Fruit fly (Drosophila melanogaster): ENCODE data around the gene jvl.

The jvl gene

DNA sequence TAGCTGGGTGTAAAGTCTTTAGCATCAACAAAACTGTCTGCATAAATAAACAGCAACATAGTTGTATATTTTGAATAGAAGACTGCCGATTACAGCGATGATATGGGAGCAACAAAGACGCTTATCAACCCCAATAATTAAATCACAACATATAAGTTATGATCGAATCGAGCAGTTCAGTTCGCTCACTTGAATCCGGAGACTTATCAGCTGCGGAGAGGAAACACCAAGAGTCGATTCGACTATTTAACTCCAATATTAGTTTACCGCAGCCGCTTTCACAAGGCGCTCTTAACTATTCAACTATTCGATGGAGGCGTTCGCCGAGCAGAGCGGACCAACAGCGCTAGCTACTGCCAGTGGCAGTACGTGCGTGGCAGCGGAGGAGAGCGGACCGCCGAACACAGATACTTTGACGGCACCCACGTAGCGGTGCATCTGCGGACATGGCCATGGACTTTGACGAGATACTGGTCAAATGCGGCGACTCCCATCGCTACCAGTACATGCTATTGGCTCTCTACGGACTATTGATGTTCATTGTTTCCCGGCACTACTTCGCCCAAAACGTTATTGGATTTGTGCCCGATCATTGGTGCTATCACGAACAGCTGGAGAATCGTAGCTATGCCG lies 57.4 kb downstream of the jvl start, which contains the start of gene CG14856 (continued):
- TF ChIP-seq eve (GFP tag; optimal IDR thresholded peaks at IDR 0.05) (no peak), unc-4 (GFP tag; IDR thresholded peaks at IDR 0.05; ENCODE audit: partially characterized antibody) (no peak), psq (GFP tag; optimal IDR thresholded peaks at IDR 0.05) (no peak), Jarid2 (GFP tag; optimal IDR thresholded peaks at IDR 0.05) (peak; percentile 77), CG4854 (GFP tag; optimal IDR thresholded peaks at IDR 0.05) (no peak), CG16779 (GFP tag; IDR thresholded peaks at IDR 0.05) (no peak), run (tag; optimal IDR thresholded peaks at IDR 0.05) (no peak), sima (GFP tag; optimal IDR thresholded peaks at IDR 0.05) (no peak), cwo (GFP tag; optimal IDR thresholded peaks at IDR 0.05) (no peak), CG6854 (GFP tag; optimal IDR thresholded peaks at IDR 0.05) (no peak), slbo (GFP tag; IDR thresholded peaks at IDR 0.05) (no peak), Ets65A (GFP tag) (no peak), wek (GFP tag; optimal IDR thresholded peaks at IDR 0.05) (no peak), da (GFP tag; optimal IDR thresholded peaks at IDR 0.05) (no peak), CG17568 (GFP tag; optimal IDR thresholded peaks at IDR 0.05) (no peak), Scr (GFP tag; IDR thresholded peaks at IDR 0.05; ENCODE audit: partially characterized antibody) (0 out of 2 replicates have a peak, but pooled peaks have one; percentile 21), lab (GFP tag; optimal IDR thresholded peaks at IDR 0.05) (peak; percentile 22), CG42726 (GFP tag; IDR thresholded peaks at IDR 0.05; ENCODE audit: partially characterized antibody) (no peak), CG17361 (GFP tag; IDR thresholded peaks at IDR 0.05) (no peak), en (GFP tag; optimal IDR thresholded peaks at IDR 0.05) (no peak), CG30431 (GFP tag; optimal IDR thresholded peaks at IDR 0.05) (no peak), HLH3B (GFP tag; IDR thresholded peaks at IDR 0.05) (no peak), CG8359 (GFP tag; optimal IDR thresholded peaks at IDR 0.05; ENCODE audit: borderline replicate concordance) (no peak), chm (GFP tag; IDR thresholded peaks at IDR 0.05) (no peak), CG17359 (tag; optimal IDR thresholded peaks at IDR 0.05) (no peak), Hr39 (optimal IDR thresholded peaks at IDR 0.05) (no peak), fd102C (GFP tag; optimal IDR thresholded peaks at IDR 0.05) (no peak), CG8290 (GFP tag; optimal IDR thresholded peaks at IDR 0.05) (no peak), CG8290 (tag; optimal IDR thresholded peaks at IDR 0.05) (peak in 1 of 2 experiments; percentile 52), ro (GFP tag; IDR thresholded peaks at IDR 0.05) (no peak), Awh (GFP tag; IDR thresholded peaks at IDR 0.05) (no peak), CG17829 (tag; optimal IDR thresholded peaks at IDR 0.05) (no peak), vvl (GFP tag; IDR thresholded peaks at IDR 0.05) (peak; percentile 18), fd64A (GFP tag; optimal IDR thresholded peaks at IDR 0.05) (no peak), dmrt99B (tag; optimal IDR thresholded peaks at IDR 0.05) (no peak), CG31441 (GFP tag; IDR thresholded peaks at IDR 0.05) (no peak), CG7372 (GFP tag; IDR thresholded peaks at IDR 0.05) (no peak), CG32767 (GFP tag; IDR thresholded peaks at IDR 0.05) (no peak), jumu (GFP tag; optimal IDR thresholded peaks at IDR 0.05) (no peak), HLH4C (GFP tag; IDR thresholded peaks at IDR 0.05; ENCODE audit: partially characterized antibody) (no peak), maf-S (GFP tag; optimal IDR thresholded peaks at IDR 0.05) (no peak), CG10543 (GFP tag; optimal IDR thresholded peaks at IDR 0.05) (peak; percentile 60), CG10274 (GFP tag; optimal IDR thresholded peaks at IDR 0.05) (no peak), NFAT (GFP tag; IDR thresholded peaks at IDR 0.05) (no peak), CG4282 (GFP tag; optimal IDR thresholded peaks at IDR 0.05) (no peak), phol (tag; optimal IDR thresholded peaks at IDR 0.05) (no peak), CG5180 (GFP tag; optimal IDR thresholded peaks at IDR 0.05) (peak; percentile 34), ci (GFP tag; IDR thresholded peaks at IDR 0.05) (peak; percentile 41; the same call in 1 of the 3 replicates), MTF-1 (GFP tag; optimal IDR thresholded peaks at IDR 0.05; ENCODE audit: borderline replicate concordance) (no peak), bigmax (GFP tag; optimal IDR thresholded peaks at IDR 0.05) (no peak), amos (GFP tag; IDR thresholded peaks at IDR 0.05; ENCODE audit: partially characterized antibody) (no peak; the same call in 1 of the 2 replicates)

All from whole organism, embryonic.